Worm (Caenorhabditis elegans) whole organism, mixed stage, embryonic: ENCODE measurements around the gene F44G4.7.

Experiments used
- M03D4.4 ChIP-seq: sonication (generic microtip); optimal IDR thresholded peaks from 2 replicates; lab custom pipeline; 2017; ENCODE audit warnings: mild to moderate bottlenecking, missing genetic modification characterization, missing compliant biosample characterization
- bed-3 ChIP-seq: fragments of 200-800 bp; sonication (Bioruptor generic); optimal IDR thresholded peaks from 3 replicates; lab custom pipeline; 2018; ENCODE audit warnings: mild to moderate bottlenecking, missing genetic modification characterization, moderate library complexity, missing compliant biosample characterization
- blmp-1 ChIP-seq: fragments of 150-350 bp; optimal IDR thresholded peaks from 2 replicates; lab custom pipeline; 2014; ENCODE audit warnings: missing biosample characterization, missing genetic modification characterization
- ceh-39 ChIP-seq: fragments of 150-350 bp; optimal IDR thresholded peaks from 2 replicates; lab custom pipeline; 2014; ENCODE audit warnings: missing biosample characterization, missing genetic modification characterization
- ceh-43 ChIP-seq: fragments of 200-800 bp; sonication (Bioruptor generic); optimal IDR thresholded peaks from 2 replicates; lab custom pipeline; 2018; ENCODE audit warnings: mild to moderate bottlenecking, missing genetic modification characterization, moderate library complexity, missing compliant biosample characterization
- ceh-83 ChIP-seq: fragments of 200-800 bp; sonication (Bioruptor generic); optimal IDR thresholded peaks from 2 replicates; lab custom pipeline; 2018; ENCODE audit warnings: mild to moderate bottlenecking, missing genetic modification characterization, missing compliant biosample characterization
- ces-1 ChIP-seq: fragments of 150-350 bp; optimal IDR thresholded peaks from 2 replicates; lab custom pipeline; 2014; ENCODE audit warnings: missing biosample characterization, missing genetic modification reagents, missing genetic modification characterization
- cnd-1 ChIP-seq: fragments of 200-800 bp; sonication (Bioruptor generic); optimal IDR thresholded peaks from 2 replicates; lab custom pipeline; 2018; ENCODE audit warnings: mild to moderate bottlenecking, missing genetic modification characterization, missing compliant biosample characterization
- drap-1 ChIP-seq: fragments of 200-800 bp; sonication (Bioruptor generic); optimal IDR thresholded peaks from 3 replicates; lab custom pipeline; 2018; ENCODE audit warnings: mild to moderate bottlenecking, missing genetic modification characterization, missing compliant biosample characterization
- elt-1 ChIP-seq: sonication (generic microtip); optimal IDR thresholded peaks from 2 replicates; lab custom pipeline; 2017; ENCODE audit warnings: missing genetic modification characterization, mild to moderate bottlenecking, missing compliant biosample characterization, antibody characterized with exemption, moderate library complexity, borderline replicate concordance; ENCODE audit not compliant: insufficient read depth
- elt-3 ChIP-seq: fragments of 150-350 bp; optimal IDR thresholded peaks from 2 replicates; lab custom pipeline; 2014; ENCODE audit warnings: missing biosample characterization, missing genetic modification characterization
- flh-1 ChIP-seq: fragments of 200-800 bp; sonication (Bioruptor generic); optimal IDR thresholded peaks from 2 replicates; lab custom pipeline; 2018; ENCODE audit warnings: mild to moderate bottlenecking, missing genetic modification characterization, moderate library complexity, missing compliant biosample characterization
- ham-2 ChIP-seq: fragments of 200-800 bp; sonication (Bioruptor generic); optimal IDR thresholded peaks from 2 replicates; lab custom pipeline; 2018; ENCODE audit warnings: mild to moderate bottlenecking, missing genetic modification characterization, missing compliant biosample characterization
- hlh-1 ChIP-seq: fragments of 150-350 bp; optimal IDR thresholded peaks from 2 replicates; lab custom pipeline; 2014; ENCODE audit warnings: missing biosample characterization, missing genetic modification reagents, missing genetic modification characterization
- lin-13 ChIP-seq: fragments of 150-350 bp; optimal IDR thresholded peaks from 2 replicates; lab custom pipeline; 2014; ENCODE audit warnings: missing biosample characterization, missing genetic modification characterization
- lin-32 ChIP-seq: fragments of 200-800 bp; sonication (Bioruptor generic); optimal IDR thresholded peaks from 2 replicates; lab custom pipeline; 2018; ENCODE audit warnings: mild to moderate bottlenecking, missing genetic modification characterization, missing compliant biosample characterization
- lsy-2 ChIP-seq: fragments of 150-350 bp; optimal IDR thresholded peaks from 2 replicates; lab custom pipeline; 2014; ENCODE audit warnings: missing biosample characterization, missing genetic modification characterization
- mab-5 ChIP-seq: fragments of 150-350 bp; optimal IDR thresholded peaks from 2 replicates; lab custom pipeline; 2014; ENCODE audit warnings: missing biosample characterization, missing genetic modification characterization
- mep-1 ChIP-seq: fragments of 150-350 bp; optimal IDR thresholded peaks from 2 replicates; lab custom pipeline; 2017; ENCODE audit warnings: missing biosample characterization, missing genetic modification reagents, missing genetic modification characterization, inconsistent platforms
- mls-2 ChIP-seq: sonication (generic microtip); optimal IDR thresholded peaks from 2 replicates; lab custom pipeline; 2016; ENCODE audit warnings: mild to moderate bottlenecking, missing genetic modification characterization, moderate library complexity, missing compliant biosample characterization
- nhr-12 ChIP-seq: fragments of 150-350 bp; optimal IDR thresholded peaks from 2 replicates; lab custom pipeline; 2014; ENCODE audit warnings: missing biosample characterization, missing genetic modification characterization
- nhr-2 ChIP-seq: fragments of 150-350 bp; optimal IDR thresholded peaks from 2 replicates; lab custom pipeline; 2014; ENCODE audit warnings: missing biosample characterization, missing genetic modification characterization
- nhr-237 ChIP-seq: fragments of 150-350 bp; optimal IDR thresholded peaks from 2 replicates; lab custom pipeline; 2014; ENCODE audit warnings: missing biosample characterization, missing genetic modification characterization
- nhr-28 ChIP-seq: fragments of 150-350 bp; optimal IDR thresholded peaks from 2 replicates; lab custom pipeline; 2014; ENCODE audit warnings: missing biosample characterization, missing genetic modification characterization
- nhr-76 ChIP-seq: sonication (generic microtip); optimal IDR thresholded peaks from 2 replicates; lab custom pipeline; 2017; ENCODE audit warnings: missing biosample characterization, missing genetic modification characterization
- pha-4 ChIP-seq: fragments of 150-350 bp; optimal IDR thresholded peaks from 2 replicates; lab custom pipeline; 2018; ENCODE audit warnings: missing biosample characterization, missing genetic modification reagents, missing genetic modification characterization
- sem-2 ChIP-seq: fragments of 200-800 bp; sonication (Bioruptor generic); optimal IDR thresholded peaks from 2 replicates; lab custom pipeline; 2018; ENCODE audit warnings: mild to moderate bottlenecking, missing genetic modification characterization, missing compliant biosample characterization
- snpc-4 ChIP-seq: fragments of 150-350 bp; optimal IDR thresholded peaks from 2 replicates; lab custom pipeline; 2014; ENCODE audit warnings: missing biosample characterization, missing genetic modification characterization
- sptf-1 ChIP-seq: sonication (generic microtip); optimal IDR thresholded peaks from 2 replicates; lab custom pipeline; 2017; ENCODE audit warnings: mild to moderate bottlenecking, missing genetic modification characterization, moderate library complexity, missing compliant biosample characterization
- unc-120 ChIP-seq: sonication (generic microtip); optimal IDR thresholded peaks from 2 replicates; lab custom pipeline; 2017; ENCODE audit warnings: missing genetic modification characterization, missing compliant biosample characterization; ENCODE audit not compliant: poor library complexity, severe bottlenecking
- unc-39 ChIP-seq: fragments of 150-350 bp; optimal IDR thresholded peaks from 2 replicates; lab custom pipeline; 2014; ENCODE audit warnings: missing biosample characterization, missing genetic modification characterization
- unc-62 ChIP-seq: fragments of 150-350 bp; optimal IDR thresholded peaks from 2 replicates; lab custom pipeline; 2014; ENCODE audit warnings: missing biosample characterization, missing genetic modification reagents, missing genetic modification characterization
- zip-8 ChIP-seq: fragments of 150-350 bp; optimal IDR thresholded peaks from 2 replicates; lab custom pipeline; 2014; ENCODE audit warnings: missing biosample characterization, missing genetic modification characterization
- ztf-11 ChIP-seq: fragments of 150-350 bp; optimal IDR thresholded peaks from 2 replicates; lab custom pipeline; 2014; ENCODE audit warnings: missing biosample characterization, missing genetic modification characterization

The F44G4.7 gene

ce11 chrII:9013341-9013740 lies 8.4 kb upstream of the F44G4.7 start:
- TF ChIP-seq ceh-43: no peak
- TF ChIP-seq unc-120: peak; percentile 48
- no peak for TF ChIP-seq cnd-1 (tag; lab: Kevin White, UChicago)
- no peak for TF ChIP-seq lin-13 (tag; lab: Kevin White, UChicago)
- no peak for TF ChIP-seq unc-62
- no peak for TF ChIP-seq nhr-28
- no peak for TF ChIP-seq pha-4 (tag; lab: Kevin White, UChicago)
- TF ChIP-seq ces-1 (GFP tag; lab: Kevin White, UChicago): no peak
- peak; percentile 14 for TF ChIP-seq hlh-1 (tag; lab: Kevin White, UChicago)
- peak; percentile 36 for TF ChIP-seq drap-1
- no peak for TF ChIP-seq bed-3
- TF ChIP-seq blmp-1 (tag; lab: Kevin White, UChicago): no peak
- peak; percentile 62 for TF ChIP-seq sptf-1

ce11 chrII:9010708-9011107 lies 5.7 kb upstream of the F44G4.7 start:
- TF ChIP-seq unc-62: no peak
- TF ChIP-seq mls-2 (tag; lab: Kevin White, UChicago): peak; percentile 7
- TF ChIP-seq ces-1 (GFP tag; lab: Kevin White, UChicago): peak; percentile 70
- no peak for TF ChIP-seq flh-1 (GFP tag; lab: Kevin White, UChicago)

ce11 chrII:9009976-9010702 lies 5.2 kb upstream of the F44G4.7 start:
- TF ChIP-seq ztf-11 (no peak), unc-120 (no peak)

ce11 chrII:9007741-9008140 lies 2.8 kb upstream of the F44G4.7 start:
- TF ChIP-seq nhr-76 (tag; lab: Kevin White, UChicago) (no peak), nhr-12 (tag; lab: Kevin White, UChicago) (no peak), snpc-4 (tag; lab: Kevin White, UChicago) (no peak), M03D4.4 (no peak), unc-62 (no peak), bed-3 (no peak), mep-1 (no peak), nhr-237 (tag; lab: Kevin White, UChicago) (no peak), ceh-83 (GFP tag; lab: Kevin White, UChicago) (no peak), lin-32 (GFP tag; lab: Kevin White, UChicago) (no peak), mab-5 (no peak), sem-2 (GFP tag; lab: Kevin White, UChicago) (no peak), mls-2 (tag; lab: Kevin White, UChicago) (no peak), hlh-1 (tag; lab: Kevin White, UChicago) (no peak), elt-3 (tag; lab: Kevin White, UChicago) (no peak), ham-2 (no peak), unc-120 (no peak), zip-8 (tag; lab: Kevin White, UChicago) (no peak), blmp-1 (tag; lab: Kevin White, UChicago) (no peak)
- TF ChIP-seq, all 35 proteins: peak for 0

ce11 chrII:9001743-9002222 lies 3.2 kb downstream of the F44G4.7 start, which contains the start of gene F44G4.6:
Gene F44G4.6, minus strand, starts transcription at chrII:9001793.
- TF ChIP-seq nhr-12 (tag; lab: Kevin White, UChicago) (no peak), unc-120 (no peak), elt-1 (tag; lab: Kevin White, UChicago) (no peak), blmp-1 (tag; lab: Kevin White, UChicago) (no peak), snpc-4 (tag; lab: Kevin White, UChicago) (no peak), ham-2 (no peak), bed-3 (no peak), nhr-237 (tag; lab: Kevin White, UChicago) (no peak), elt-3 (tag; lab: Kevin White, UChicago) (no peak), sptf-1 (no peak), flh-1 (GFP tag; lab: Kevin White, UChicago) (no peak), unc-39 (tag; lab: Kevin White, UChicago) (no peak), cnd-1 (tag; lab: Kevin White, UChicago) (no peak), hlh-1 (tag; lab: Kevin White, UChicago) (no peak), nhr-2 (tag; lab: Kevin White, UChicago) (no peak), ceh-39 (tag; lab: Kevin White, UChicago) (no peak), drap-1 (no peak), lsy-2 (no peak), nhr-76 (tag; lab: Kevin White, UChicago) (no peak), mls-2 (tag; lab: Kevin White, UChicago) (no peak)
